Fruit fly (Drosophila melanogaster): ENCODE data around the gene CG5676.

CG5676 gene

DNA sequence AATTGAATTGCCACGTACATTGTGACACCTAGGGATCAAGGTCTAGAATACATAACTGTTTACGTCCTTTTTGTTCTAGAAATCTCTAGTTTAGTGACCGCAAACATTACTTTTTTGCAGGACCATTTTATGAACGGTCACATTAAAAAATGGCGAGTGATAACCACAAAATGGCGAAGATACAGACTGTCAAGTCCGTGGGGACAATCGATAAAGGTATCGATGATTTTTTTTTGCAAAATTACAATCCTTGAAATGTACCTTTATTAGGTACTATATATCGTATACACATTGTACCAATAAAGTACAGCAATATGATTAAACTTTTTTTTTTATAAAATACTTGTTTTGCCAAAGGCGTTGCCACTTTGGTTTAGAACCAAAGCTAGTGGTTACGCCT, 25.2 kb downstream of the CG5676 start:
- no peak for TF ChIP-seq CG11695 (GFP tag; IDR thresholded peaks at IDR 0.05)
- TF ChIP-seq CG1603 (tag; optimal IDR thresholded peaks at IDR 0.05): peak; percentile 7
- TF ChIP-seq BtbVII (GFP tag; optimal IDR thresholded peaks at IDR 0.05): no peak
- TF ChIP-seq ranshi (GFP tag; IDR thresholded peaks at IDR 0.05): no peak
- peak; percentile 37; the same call in 1 of the 2 replicates for TF ChIP-seq inv (GFP tag; IDR thresholded peaks at IDR 0.05; ENCODE audit: partially characterized antibody)
- no peak for TF ChIP-seq CG7839 (tag; optimal IDR thresholded peaks at IDR 0.05)
- TF ChIP-seq NFAT (GFP tag; IDR thresholded peaks at IDR 0.05): no peak
- TF ChIP-seq vnd (GFP tag; IDR thresholded peaks at IDR 0.05; ENCODE audit: partially characterized antibody): peak; percentile 44; the same call in 2 of the 3 replicates
- TF ChIP-seq Neu2 (GFP tag; optimal IDR thresholded peaks at IDR 0.05; ENCODE audit: borderline replicate concordance): peak; percentile 96
- no peak for TF ChIP-seq CG14050 (GFP tag; IDR thresholded peaks at IDR 0.05)
- TF ChIP-seq CG16813 (GFP tag; IDR thresholded peaks at IDR 0.05; ENCODE audit: partially characterized antibody): peak; percentile 62; the same call in 2 of the 3 replicates
- TF ChIP-seq CG13287 (GFP tag; IDR thresholded peaks at IDR 0.05; ENCODE audit: partially characterized antibody): peak; percentile 64
- TF ChIP-seq CG7786 (GFP tag; optimal IDR thresholded peaks at IDR 0.05): no peak
- peak; percentile 13 for TF ChIP-seq pzg (GFP tag; optimal IDR thresholded peaks at IDR 0.05)
- TF ChIP-seq unc-4 (GFP tag; IDR thresholded peaks at IDR 0.05; ENCODE audit: partially characterized antibody): peak; percentile 60; the same call in 1 of the 2 replicates
- TF ChIP-seq cg (GFP tag; optimal IDR thresholded peaks at IDR 0.05): no peak
- no peak for TF ChIP-seq CG33557 (GFP tag; optimal IDR thresholded peaks at IDR 0.05)
- TF ChIP-seq Meics (GFP tag; optimal IDR thresholded peaks at IDR 0.05): no peak
- no peak for TF ChIP-seq crol (GFP tag; IDR thresholded peaks at IDR 0.05)
- TF ChIP-seq Hmx (GFP tag; optimal IDR thresholded peaks at IDR 0.05): no peak
- peak; percentile 55 for TF ChIP-seq Dref (GFP tag; IDR thresholded peaks at IDR 0.05)
- TF ChIP-seq fd96Cb (tag; optimal IDR thresholded peaks at IDR 0.05): no peak
- TF ChIP-seq CG11504 (tag; optimal IDR thresholded peaks at IDR 0.05): no peak
- TF ChIP-seq CG10321 (GFP tag; IDR thresholded peaks at IDR 0.05): no peak
- TF ChIP-seq CG9797 (GFP tag; optimal IDR thresholded peaks at IDR 0.05): peak; percentile 28
- TF ChIP-seq pfk (GFP tag; optimal IDR thresholded peaks at IDR 0.05): no peak
- TF ChIP-seq gt (GFP tag; IDR thresholded peaks at IDR 0.05): no peak
- peak; percentile 41 for TF ChIP-seq sens (GFP tag)
- TF ChIP-seq seq (GFP tag; IDR thresholded peaks at IDR 0.05): peak; percentile 25; the same call in 1 of the 2 replicates
- 0 out of 2 replicates have a peak, but pooled peaks have one; percentile 30 for TF ChIP-seq hbn (GFP tag; IDR thresholded peaks at IDR 0.05; ENCODE audit: partially characterized antibody)
- TF ChIP-seq CG17361 (GFP tag; IDR thresholded peaks at IDR 0.05): 0 out of 3 replicates have a peak, but pooled peaks have one; percentile 10
- no peak for TF ChIP-seq CG30020 (tag; optimal IDR thresholded peaks at IDR 0.05)
- TF ChIP-seq Scr (GFP tag; IDR thresholded peaks at IDR 0.05; ENCODE audit: partially characterized antibody): peak; percentile 64
- no peak for TF ChIP-seq bigmax (GFP tag; optimal IDR thresholded peaks at IDR 0.05)
- TF ChIP-seq cas (GFP tag; IDR thresholded peaks at IDR 0.05): no peak
- peak; percentile 41 for TF ChIP-seq gfzf (GFP tag; optimal IDR thresholded peaks at IDR 0.05)
- no peak for TF ChIP-seq chm (GFP tag; IDR thresholded peaks at IDR 0.05)
- TF ChIP-seq tap (tag; optimal IDR thresholded peaks at IDR 0.05): no peak
- peak; percentile 24 for TF ChIP-seq CG2116 (GFP tag; optimal IDR thresholded peaks at IDR 0.05)
- 0 out of 3 replicates have a peak, but pooled peaks have one; percentile 35 for TF ChIP-seq CG14860 (GFP tag; IDR thresholded peaks at IDR 0.05; ENCODE audit: partially characterized antibody)
- peak; percentile 60; the same call in 2 of the 3 replicates for TF ChIP-seq CG6791 (GFP tag; IDR thresholded peaks at IDR 0.05; ENCODE audit: partially characterized antibody)
- TF ChIP-seq sna (GFP tag; IDR thresholded peaks at IDR 0.05; ENCODE audit: partially characterized antibody): 0 out of 2 replicates have a peak, but pooled peaks have one; percentile 50
- no peak for TF ChIP-seq hb (GFP tag; IDR thresholded peaks at IDR 0.05; ENCODE audit: partially characterized antibody)
- peak; percentile 36; the same call in 2 of the 3 replicates for TF ChIP-seq row (GFP tag; IDR thresholded peaks at IDR 0.05)
- TF ChIP-seq CG4328 (GFP tag; optimal IDR thresholded peaks at IDR 0.05): no peak
- peak; percentile 11 for TF ChIP-seq stwl (tag; optimal IDR thresholded peaks at IDR 0.05)
- TF ChIP-seq CG31388 (GFP tag; optimal IDR thresholded peaks at IDR 0.05): no peak
- TF ChIP-seq sqz (GFP tag; optimal IDR thresholded peaks at IDR 0.05): peak; percentile 40
- TF ChIP-seq Dll (GFP tag; IDR thresholded peaks at IDR 0.05; ENCODE audit: partially characterized antibody): peak; percentile 54; the same call in 3 of the 4 replicates

Data from whole organism, embryonic.